Fruit fly (Drosophila melanogaster) whole organism, embryonic: Measurements from ENCODE around the gene Cep97.
A peak's percentile ranks its signal among the peaks of the same experiment; 100 is the strongest.

Source experiments
- ATbp ChIP-seq: fragments of 200-800 bp; sonication (Bioruptor generic); optimal IDR thresholded peaks from 2 replicates; lab custom pipeline; 2017; ENCODE audit warnings: missing biosample characterization, mild to moderate bottlenecking, missing genetic modification characterization, missing genetic modification reagents
- Aef1 ChIP-seq: fragments of 200-800 bp; sonication (Bioruptor generic); IDR thresholded peaks from 3 replicates; pipeline ENCODE4 v1.3.6; 2022; ENCODE audit warnings: missing biosample characterization, missing genetic modification characterization
- B-H2 ChIP-seq: fragments of 200-800 bp; sonication (Bioruptor generic); optimal IDR thresholded peaks from 2 replicates; lab custom pipeline; 2018; ENCODE audit warnings: missing biosample characterization, mild to moderate bottlenecking, missing genetic modification characterization
- CG10267 ChIP-seq: fragments of 200-800 bp; sonication (Bioruptor generic); optimal IDR thresholded peaks from 2 replicates; lab custom pipeline; 2018; ENCODE audit warnings: missing biosample characterization, mild to moderate bottlenecking, missing genetic modification characterization, moderate library complexity
- CG14965 ChIP-seq: fragments of 200-800 bp; sonication (Bioruptor generic); optimal IDR thresholded peaks from 2 replicates; lab custom pipeline; 2016; ENCODE audit warnings: missing biosample characterization, missing genetic modification characterization, borderline replicate concordance
- CG17385 ChIP-seq: fragments of 200-800 bp; sonication (Bioruptor generic); optimal IDR thresholded peaks from 3 replicates; lab custom pipeline; 2018; ENCODE audit warnings: missing biosample characterization, mild to moderate bottlenecking, missing genetic modification characterization
- CG1792 ChIP-seq: fragments of 200-800 bp; sonication (Bioruptor generic); optimal IDR thresholded peaks from 2 replicates; lab custom pipeline; 2016; ENCODE audit warnings: missing biosample characterization, missing genetic modification characterization
- CG31441 ChIP-seq: fragments of 200-800 bp; sonication (Bioruptor generic); IDR thresholded peaks from 2 replicates; pipeline ENCODE4 v1.3.6; 2022; ENCODE audit warnings: missing biosample characterization, missing genetic modification characterization
- CG3995 ChIP-seq: fragments of 200-800 bp; sonication (Bioruptor generic); optimal IDR thresholded peaks from 3 replicates; lab custom pipeline; 2016; ENCODE audit warnings: missing biosample characterization, missing genetic modification characterization
- CG6254 ChIP-seq: fragments of 200-800 bp; sonication (Bioruptor generic); optimal IDR thresholded peaks from 3 replicates; lab custom pipeline; 2017; ENCODE audit warnings: mild to moderate bottlenecking, missing biosample characterization, missing genetic modification reagents, missing genetic modification characterization
- CG6689 ChIP-seq: fragments of 200-800 bp; sonication (Bioruptor generic); IDR thresholded peaks from 2 replicates; pipeline ENCODE4 v1.3.6; 2022; ENCODE audit warnings: missing biosample characterization, missing genetic modification characterization
- CG7745 ChIP-seq: fragments of 200-800 bp; sonication (Bioruptor generic); optimal IDR thresholded peaks from 2 replicates; lab custom pipeline; 2018; ENCODE audit warnings: missing biosample characterization, mild to moderate bottlenecking, missing genetic modification characterization, moderate library complexity
- CG8281 ChIP-seq: fragments of 200-800 bp; sonication (Bioruptor generic); optimal IDR thresholded peaks from 2 replicates; lab custom pipeline; 2018; ENCODE audit warnings: missing biosample characterization, mild to moderate bottlenecking, missing genetic modification characterization, moderate library complexity
- CG9932 ChIP-seq: fragments of 200-800 bp; sonication (Bioruptor generic); IDR thresholded peaks from 2 replicates; pipeline ENCODE4 v1.3.6; 2022; ENCODE audit warnings: missing biosample characterization, missing genetic modification characterization
- Doc3 ChIP-seq: fragments of 200-800 bp; sonication (Bioruptor generic); IDR thresholded peaks from 3 replicates; pipeline ENCODE4 v1.3.6; 2022; ENCODE audit warnings: missing biosample characterization, missing genetic modification characterization; ENCODE audit not compliant: partially characterized antibody
- E2f1 ChIP-seq: fragments of 200-800 bp; sonication (Bioruptor generic); IDR thresholded peaks from 2 replicates; pipeline ENCODE4 v1.3.6; 2022; ENCODE audit warnings: missing biosample characterization, missing genetic modification characterization
- ERR ChIP-seq: fragments of 200-800 bp; sonication (Bioruptor generic); optimal IDR thresholded peaks from 2 replicates; lab custom pipeline; 2016; ENCODE audit warnings: missing biosample characterization, missing genetic modification characterization
- HLH4C ChIP-seq: fragments of 200-800 bp; sonication (Bioruptor generic); IDR thresholded peaks from 3 replicates; pipeline ENCODE4 v1.3.6; 2022; ENCODE audit warnings: missing biosample characterization, missing genetic modification characterization; ENCODE audit not compliant: partially characterized antibody
- Lpt ChIP-seq: fragments of >200 bp; optimal IDR thresholded peaks from 2 replicates; lab custom pipeline; 2018; ENCODE audit warnings: missing biosample characterization, missing genetic modification characterization
- Pdp1 ChIP-seq, 2 experiments: fragments of 200-800 bp; sonication (Bioruptor generic); optimal IDR thresholded peaks; 3 replicates each; lab custom pipeline; 2016; ENCODE audit warnings: missing biosample characterization in 2 of 2, missing genetic modification characterization in 2 of 2, mild to moderate bottlenecking in 1 of 2, moderate library complexity in 1 of 2
- Scr ChIP-seq: fragments of 200-800 bp; sonication (Bioruptor generic); IDR thresholded peaks from 2 replicates; pipeline ENCODE4 v1.3.6; 2022; ENCODE audit warnings: missing biosample characterization, missing genetic modification characterization; ENCODE audit not compliant: partially characterized antibody
- Sin3A ChIP-seq: fragments of >200 bp; optimal IDR thresholded peaks from 2 replicates; lab custom pipeline; 2018
- Six4 ChIP-seq: fragments of 200-800 bp; sonication (Bioruptor generic); optimal IDR thresholded peaks from 2 replicates; lab custom pipeline; 2016; ENCODE audit warnings: missing biosample characterization, missing genetic modification characterization
- Sox100B ChIP-seq: fragments of 200-800 bp; sonication (Bioruptor generic); optimal IDR thresholded peaks from 3 replicates; lab custom pipeline; 2018; ENCODE audit warnings: missing biosample characterization, mild to moderate bottlenecking, missing genetic modification characterization
- bigmax ChIP-seq: fragments of 200-800 bp; sonication (Bioruptor generic); optimal IDR thresholded peaks from 2 replicates; lab custom pipeline; 2018; ENCODE audit warnings: missing biosample characterization, mild to moderate bottlenecking, missing genetic modification characterization
- cas ChIP-seq: fragments of 200-800 bp; sonication (Bioruptor generic); IDR thresholded peaks from 2 replicates; pipeline ENCODE4 v1.3.6; 2022; ENCODE audit warnings: missing biosample characterization, missing genetic modification characterization
- chinmo ChIP-seq: fragments of 200-800 bp; sonication (Bioruptor generic); IDR thresholded peaks from 4 replicates; pipeline ENCODE4 v1.3.6; 2022; ENCODE audit warnings: missing biosample characterization, missing genetic modification characterization; ENCODE audit not compliant: partially characterized antibody
- chm ChIP-seq: fragments of 200-800 bp; sonication (Bioruptor generic); IDR thresholded peaks from 2 replicates; pipeline ENCODE4 v1.3.6; 2022; ENCODE audit warnings: missing biosample characterization, missing genetic modification characterization
- ci ChIP-seq: fragments of 200-800 bp; sonication (Bioruptor generic); IDR thresholded peaks from 3 replicates; pipeline ENCODE4 v1.3.6; 2022; ENCODE audit warnings: missing biosample characterization, missing genetic modification characterization
- dpn ChIP-seq, 2 experiments: fragments of 200-800 bp; sonication (Bioruptor generic); optimal IDR thresholded peaks; 3 replicates each; lab custom pipeline; 2016; ENCODE audit warnings: missing biosample characterization in 2 of 2, missing genetic modification characterization in 2 of 2
- emc ChIP-seq: fragments of 200-800 bp; sonication (Bioruptor generic); optimal IDR thresholded peaks from 2 replicates; lab custom pipeline; 2016; ENCODE audit warnings: missing biosample characterization, missing genetic modification characterization
- esg ChIP-seq: fragments of 200-800 bp; sonication (Bioruptor generic); conservative IDR thresholded peaks from 2 replicates; pipeline ENCODE4 v1.3.6; 2022; ENCODE audit warnings: missing biosample characterization, missing genetic modification characterization
- exex ChIP-seq: fragments of 200-800 bp; sonication (Bioruptor generic); optimal IDR thresholded peaks from 4 replicates; lab custom pipeline; 2018; ENCODE audit warnings: missing biosample characterization, mild to moderate bottlenecking, missing genetic modification characterization, moderate library complexity
- gem ChIP-seq: fragments of 200-800 bp; sonication (Bioruptor generic); optimal IDR thresholded peaks from 2 replicates; lab custom pipeline; 2019; ENCODE audit warnings: missing biosample characterization, mild to moderate bottlenecking, missing genetic modification characterization, moderate library complexity
- hbn ChIP-seq: fragments of 200-800 bp; sonication (Bioruptor generic); IDR thresholded peaks from 2 replicates; pipeline ENCODE4 v1.3.6; 2022; ENCODE audit warnings: missing biosample characterization, missing genetic modification characterization; ENCODE audit not compliant: partially characterized antibody
- hth ChIP-seq: fragments of >200 bp; optimal IDR thresholded peaks from 2 replicates; lab custom pipeline; 2017; ENCODE audit warnings: inconsistent platforms
- kah ChIP-seq: fragments of 200-800 bp; sonication (Bioruptor generic); optimal IDR thresholded peaks from 2 replicates; lab custom pipeline; 2018; ENCODE audit warnings: missing biosample characterization, mild to moderate bottlenecking, missing genetic modification characterization
- knrl ChIP-seq: fragments of 200-800 bp; sonication (Bioruptor generic); IDR thresholded peaks from 3 replicates; pipeline ENCODE4 v1.3.6; 2022; ENCODE audit warnings: missing biosample characterization, missing genetic modification characterization; ENCODE audit not compliant: partially characterized antibody
- nerfin-1 ChIP-seq: fragments of 200-800 bp; sonication (Bioruptor generic); optimal IDR thresholded peaks from 3 replicates; lab custom pipeline; 2019; ENCODE audit warnings: missing biosample characterization, mild to moderate bottlenecking, missing genetic modification characterization, moderate library complexity
- phol ChIP-seq: fragments of 200-800 bp; sonication (Bioruptor generic); optimal IDR thresholded peaks from 3 replicates; lab custom pipeline; 2018; ENCODE audit warnings: missing biosample characterization, mild to moderate bottlenecking, missing genetic modification characterization, moderate library complexity
- pnt ChIP-seq: fragments of 200-800 bp; sonication (Bioruptor generic); optimal IDR thresholded peaks from 3 replicates; lab custom pipeline; 2016; ENCODE audit warnings: missing biosample characterization, missing genetic modification characterization
- pzg ChIP-seq: fragments of 200-800 bp; sonication (Bioruptor generic); optimal IDR thresholded peaks from 3 replicates; lab custom pipeline; 2018; ENCODE audit warnings: missing biosample characterization, mild to moderate bottlenecking, missing genetic modification characterization, moderate library complexity
- sd ChIP-seq: fragments of 200-800 bp; sonication (Bioruptor generic); optimal IDR thresholded peaks from 3 replicates; lab custom pipeline; 2018; ENCODE audit warnings: missing biosample characterization, mild to moderate bottlenecking, missing genetic modification characterization, moderate library complexity
- sens ChIP-seq: fragments of 200-800 bp; sonication (Bioruptor generic); peaks from one replicate; lab custom pipeline; 2016; ENCODE audit warnings: missing biosample characterization, missing genetic modification characterization
- sim ChIP-seq: fragments of 200-800 bp; sonication (Bioruptor generic); IDR thresholded peaks from 2 replicates; pipeline ENCODE4 v1.3.6; 2022; ENCODE audit warnings: missing biosample characterization, missing genetic modification characterization
- sima ChIP-seq: fragments of 200-800 bp; sonication (Bioruptor generic); optimal IDR thresholded peaks from 2 replicates; lab custom pipeline; 2016; ENCODE audit warnings: missing biosample characterization, missing genetic modification characterization
- sna ChIP-seq: fragments of 200-800 bp; sonication (Bioruptor generic); IDR thresholded peaks from 2 replicates; pipeline ENCODE4 v1.3.6; 2022; ENCODE audit warnings: missing biosample characterization, missing genetic modification characterization; ENCODE audit not compliant: partially characterized antibody
- sug ChIP-seq: fragments of 200-800 bp; optimal IDR thresholded peaks from 2 replicates; lab custom pipeline; 2019; ENCODE audit warnings: missing biosample characterization, mild to moderate bottlenecking, missing genetic modification characterization, moderate library complexity
- toy ChIP-seq: fragments of 200-800 bp; sonication (Bioruptor generic); IDR thresholded peaks from 2 replicates; pipeline ENCODE4 v1.3.6; 2022; ENCODE audit warnings: missing biosample characterization, missing genetic modification characterization
- tx ChIP-seq: fragments of 200-800 bp; sonication (Bioruptor generic); optimal IDR thresholded peaks from 2 replicates; lab custom pipeline; 2016; ENCODE audit warnings: missing biosample characterization, missing genetic modification characterization
- zfh1 ChIP-seq: fragments of 200-800 bp; sonication (Bioruptor generic); IDR thresholded peaks from 3 replicates; pipeline ENCODE4 v1.3.6; 2022; ENCODE audit warnings: missing biosample characterization, missing genetic modification characterization

Cep97 gene

DNA sequence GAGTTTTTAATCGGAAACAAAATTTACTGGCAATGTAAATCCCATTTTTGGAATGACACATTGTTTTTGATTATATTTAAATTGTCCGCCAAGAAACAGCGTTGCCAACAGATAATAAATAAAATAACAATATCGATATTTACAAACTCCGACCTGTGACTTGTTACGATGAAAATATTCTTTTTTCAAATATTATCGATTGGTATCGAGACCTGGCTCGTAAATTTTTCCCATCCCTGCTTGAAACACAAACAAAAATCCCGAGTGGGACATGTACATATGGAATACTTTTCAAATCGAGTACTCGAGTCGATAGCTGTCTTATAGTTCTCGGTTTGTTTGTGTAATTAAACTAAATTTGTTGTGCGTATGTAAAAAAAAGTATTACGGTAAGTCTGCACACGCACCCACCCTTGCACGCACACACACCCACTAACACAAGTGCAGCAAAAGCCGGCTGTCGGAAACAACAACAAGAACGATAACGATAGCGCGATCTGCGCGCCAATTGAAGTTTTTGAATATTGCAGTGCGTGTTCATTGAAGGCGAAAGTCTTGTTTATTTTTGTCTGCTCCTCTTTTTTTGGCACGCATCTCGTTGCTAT, 5.0 kb upstream of the Cep97 start, which contains the start of gene TTLL4B (continued):
- TF ChIP-seq Doc3 (GFP tag; lab: Robert Waterston, UW) (peak; percentile 78), gem (tag; lab: Kevin White, UChicago) (no peak), CG9932 (GFP tag; lab: Robert Waterston, UW) (peak; percentile 44; the same call in 1 of the 2 replicates), ATbp (GFP tag; lab: Kevin White, UChicago) (no peak), Scr (GFP tag; lab: Robert Waterston, UW) (peak; percentile 92), exex (tag; lab: Kevin White, UChicago) (no peak), ci (no peak), hth (lab: Kevin White, UChicago) (no peak), CG3995 (GFP tag; lab: Kevin White, UChicago) (peak; percentile 98), sna (GFP tag; lab: Robert Waterston, UW) (peak; percentile 94), pnt (GFP tag; lab: Kevin White, UChicago) (no peak), Pdp1 (GFP tag; optimal IDR thresholded peaks at IDR 0.05; lab: Kevin White, UChicago) (no peak), CG10267 (tag; lab: Kevin White, UChicago) (peak; percentile 48), hbn (peak; percentile 74), sim (GFP tag; lab: Robert Waterston, UW) (no peak), kah (GFP tag; lab: Kevin White, UChicago) (no peak), toy (GFP tag; lab: Robert Waterston, UW) (no peak), bigmax (no peak), cas (GFP tag; lab: Robert Waterston, UW) (no peak), CG6254 (GFP tag; lab: Kevin White, UChicago) (no peak), CG31441 (peak; percentile 57), Aef1 (GFP tag; lab: Robert Waterston, UW) (peak; percentile 62), sd (tag; lab: Kevin White, UChicago) (no peak), sima (GFP tag; lab: Kevin White, UChicago) (no peak), chinmo (GFP tag; lab: Robert Waterston, UW) (peak; percentile 58; the same call in 1 of the 4 replicates), knrl (GFP tag; lab: Robert Waterston, UW) (peak; percentile 94), Lpt (GFP tag; lab: Kevin White, UChicago) (no peak), Sox100B (GFP tag; lab: Kevin White, UChicago) (no peak), esg (GFP tag; lab: Robert Waterston, UW) (no peak), sens (no peak), sug (tag; lab: Kevin White, UChicago) (no peak), CG7745 (tag; lab: Kevin White, UChicago) (no peak), zfh1 (no peak), dpn (GFP tag; optimal IDR thresholded peaks at IDR 0.05; lab: Kevin White, UChicago) (peak in 1 of 2 experiments; percentile 7), CG14965 (GFP tag; lab: Kevin White, UChicago) (no peak), Sin3A (peak; percentile 72), tx (GFP tag; lab: Kevin White, UChicago) (no peak), CG17385 (GFP tag; lab: Kevin White, UChicago) (no peak), CG1792 (GFP tag; lab: Kevin White, UChicago) (no peak), CG6689 (GFP tag; lab: Robert Waterston, UW) (no peak), emc (GFP tag; lab: Kevin White, UChicago) (no peak), nerfin-1 (peak; percentile 11), E2f1 (GFP tag; lab: Robert Waterston, UW) (no peak), Six4 (GFP tag; lab: Kevin White, UChicago) (no peak), HLH4C (peak; percentile 92), chm (GFP tag; lab: Robert Waterston, UW) (no peak), ERR (no peak), pzg (GFP tag; lab: Kevin White, UChicago) (peak; percentile 81), B-H2 (GFP tag; lab: Kevin White, UChicago) (no peak), phol (peak; percentile 36), CG8281 (tag; lab: Kevin White, UChicago) (no peak)
